Fruit fly (Drosophila melanogaster) S2 (cell line): ENCODE data around the gene CG1806.

Experiments used
- CG8478 ChIP-seq: fragments of >200 bp; optimal IDR thresholded peaks from 2 replicates; lab custom pipeline; 2018
- CTCF ChIP-seq, 2 experiments: fragments of >200 bp; optimal IDR thresholded peaks; 2 replicates each; lab custom pipeline; 2018

DNA sequence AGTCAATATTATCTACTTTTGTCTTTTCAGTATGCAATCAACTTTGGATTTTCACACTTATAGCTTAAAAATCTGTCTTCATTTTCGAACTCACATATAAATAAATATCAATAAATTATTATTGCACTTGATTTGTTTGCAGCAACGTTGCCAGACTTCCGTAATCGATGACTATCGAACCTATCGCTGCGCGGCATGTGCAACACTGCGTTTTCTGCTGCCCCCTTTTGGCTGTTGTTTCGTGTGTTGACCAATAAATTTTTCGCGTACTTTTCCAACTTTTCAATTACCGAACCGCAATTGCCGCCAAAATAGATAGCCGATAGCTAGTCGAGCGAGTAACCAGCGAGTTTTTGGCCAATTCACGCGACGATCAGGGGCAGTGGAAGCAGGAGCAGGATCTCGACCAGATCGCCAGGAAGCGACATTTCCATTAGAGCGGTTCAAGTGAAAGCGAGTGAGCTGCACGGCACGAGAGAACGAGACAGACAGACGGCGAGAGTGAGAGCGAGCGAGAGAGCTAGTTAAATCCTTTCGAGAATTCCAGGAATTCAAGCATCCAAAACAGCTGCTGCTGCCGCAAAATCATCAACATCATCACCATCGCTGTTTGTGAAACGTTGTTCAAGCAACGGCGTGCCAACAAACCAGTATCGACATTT, 11.6 kb downstream of the CG1806 start, which contains the start of gene Lsm12a:
- TF ChIP-seq CG8478 (lab: Kevin White, UChicago) (no peak), CTCF (optimal IDR thresholded peaks at IDR 0.05; lab: Kevin White, UChicago) (peak in 1 of 2 experiments; percentile 40)
